Fruit fly (Drosophila melanogaster): ENCODE data around the gene CG4022.

The CG4022 gene

DNA sequence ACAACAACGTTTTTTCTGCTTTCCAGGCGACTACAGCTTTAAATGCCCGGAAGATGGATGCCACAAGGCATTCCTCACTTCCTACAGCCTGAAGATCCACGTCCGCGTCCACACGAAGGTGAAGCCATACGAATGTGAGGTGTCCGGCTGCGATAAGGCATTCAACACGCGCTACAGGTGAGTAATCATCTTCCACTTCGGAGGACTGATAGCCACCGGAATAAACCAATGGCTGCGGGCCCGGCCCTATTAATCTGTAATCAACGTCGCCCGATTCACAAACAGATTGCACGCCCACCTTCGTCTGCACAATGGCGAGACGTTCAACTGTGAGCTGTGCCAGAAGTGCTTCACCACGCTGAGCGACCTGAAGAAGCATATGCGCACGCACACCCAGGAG is 25.2 kb upstream of the CG4022 start (continued):
- TF ChIP-seq CG15073 (GFP tag; optimal IDR thresholded peaks at IDR 0.05) = no peak
- TF ChIP-seq exex (tag; optimal IDR thresholded peaks at IDR 0.05) = peak; percentile 85
- no peak for TF ChIP-seq nau (GFP tag; optimal IDR thresholded peaks at IDR 0.05)
- no peak for TF ChIP-seq CG32532 (GFP tag; IDR thresholded peaks at IDR 0.05)
- peak; percentile 13 for TF ChIP-seq HmgZ (tag; optimal IDR thresholded peaks at IDR 0.05)
- peak; percentile 54 for TF ChIP-seq Nf-YB (GFP tag; optimal IDR thresholded peaks at IDR 0.05)
- no peak for TF ChIP-seq lab (GFP tag; optimal IDR thresholded peaks at IDR 0.05)
- TF ChIP-seq pum (GFP tag; optimal IDR thresholded peaks at IDR 0.05) = no peak
- no peak for TF ChIP-seq CG15601 (tag; optimal IDR thresholded peaks at IDR 0.05)
- no peak for TF ChIP-seq eyg (GFP tag; optimal IDR thresholded peaks at IDR 0.05)
- 0 out of 2 replicates have a peak, but pooled peaks have one; percentile 19 for TF ChIP-seq chm (GFP tag; IDR thresholded peaks at IDR 0.05)
- no peak for TF ChIP-seq seq (GFP tag; IDR thresholded peaks at IDR 0.05)
- peak; percentile 84 for TF ChIP-seq Nf-YC (tag; optimal IDR thresholded peaks at IDR 0.05)
- peak; percentile 55 for TF ChIP-seq sug (tag; optimal IDR thresholded peaks at IDR 0.05)
- TF ChIP-seq insv (GFP tag; optimal IDR thresholded peaks at IDR 0.05) = no peak
- TF ChIP-seq CG10543 (GFP tag; optimal IDR thresholded peaks at IDR 0.05) = peak; percentile 17
- peak; percentile 3 for TF ChIP-seq cwo (GFP tag; optimal IDR thresholded peaks at IDR 0.05)
- no peak for TF ChIP-seq ewg (GFP tag; optimal IDR thresholded peaks at IDR 0.05)
- TF ChIP-seq CG6272 (GFP tag; IDR thresholded peaks at IDR 0.05) = no peak
- no peak for TF ChIP-seq CG14710 (tag; optimal IDR thresholded peaks at IDR 0.05)
- TF ChIP-seq mld (GFP tag; IDR thresholded peaks at IDR 0.05; ENCODE audit: partially characterized antibody) = no peak
- TF ChIP-seq Hey (tag; optimal IDR thresholded peaks at IDR 0.05) = peak; percentile 57
- no peak for TF ChIP-seq gro (GFP tag; optimal IDR thresholded peaks at IDR 0.05)
- TF ChIP-seq Lhr (GFP tag; optimal IDR thresholded peaks at IDR 0.05) = no peak
- no peak for TF ChIP-seq CG12104 (GFP tag; optimal IDR thresholded peaks at IDR 0.05)
- TF ChIP-seq CG2678 (tag; optimal IDR thresholded peaks at IDR 0.05) = no peak
- TF ChIP-seq sr (GFP tag; IDR thresholded peaks at IDR 0.05) = 0 out of 3 replicates have a peak, but pooled peaks have one; percentile 24
- TF ChIP-seq hb (GFP tag; IDR thresholded peaks at IDR 0.05; ENCODE audit: partially characterized antibody) = no peak
- TF ChIP-seq aop (GFP tag; IDR thresholded peaks at IDR 0.05) = no peak
- no peak for TF ChIP-seq CG16815 (GFP tag; optimal IDR thresholded peaks at IDR 0.05)
- TF ChIP-seq Sox102F (GFP tag; optimal IDR thresholded peaks at IDR 0.05) = no peak
- TF ChIP-seq lola (GFP tag; optimal IDR thresholded peaks at IDR 0.05) = no peak
- TF ChIP-seq Rx (GFP tag; IDR thresholded peaks at IDR 0.05) = no peak
- TF ChIP-seq br (optimal IDR thresholded peaks at IDR 0.05) = no peak
- TF ChIP-seq CG4730 (GFP tag; IDR thresholded peaks at IDR 0.05) = no peak
- TF ChIP-seq cato (GFP tag; optimal IDR thresholded peaks at IDR 0.05; ENCODE audit: borderline replicate concordance) = no peak
- TF ChIP-seq Nf-YA (GFP tag; IDR thresholded peaks at IDR 0.05) = peak; percentile 14; the same call in 1 of the 2 replicates
- no peak for TF ChIP-seq CTCF (GFP tag; optimal IDR thresholded peaks at IDR 0.05)
- no peak for TF ChIP-seq CG12391 (tag; optimal IDR thresholded peaks at IDR 0.05)
- no peak for TF ChIP-seq Dbx (GFP tag; IDR thresholded peaks at IDR 0.05)
- no peak for TF ChIP-seq Ada2b (GFP tag; IDR thresholded peaks at IDR 0.05)
- no peak for TF ChIP-seq CG13287 (GFP tag; IDR thresholded peaks at IDR 0.05; ENCODE audit: partially characterized antibody)
- no peak for TF ChIP-seq Fer3 (tag; optimal IDR thresholded peaks at IDR 0.05)

Data from whole organism, embryonic.